Worm (Caenorhabditis elegans) whole organism, young adult: ENCODE data around the gene slc-17.4.

ENCODE experiments used
- B0019.2 ChIP-seq: fragments of 200-800 bp; sonication (Bioruptor generic); conservative IDR thresholded peaks from 2 replicates; pipeline ENCODE4 v1.3.6; 2022; ENCODE audit warnings: missing genetic modification reagents, missing genetic modification characterization, missing compliant biosample characterization
- B0261.1 ChIP-seq: sonication (generic microtip); optimal IDR thresholded peaks from 2 replicates; lab custom pipeline; 2016; ENCODE audit warnings: mild to moderate bottlenecking, missing genetic modification characterization, moderate library complexity, missing compliant biosample characterization
- F10E7.11 ChIP-seq: sonication (generic microtip); optimal IDR thresholded peaks from 2 replicates; lab custom pipeline; 2017; ENCODE audit warnings: mild to moderate bottlenecking, missing genetic modification characterization, moderate library complexity, missing compliant biosample characterization
- F22D6.2 ChIP-seq: sonication (generic microtip); optimal IDR thresholded peaks from 2 replicates; lab custom pipeline; 2016; ENCODE audit warnings: mild to moderate bottlenecking, missing genetic modification characterization, missing compliant biosample characterization
- F33H1.4 ChIP-seq: fragments of 200-800 bp; sonication (Bioruptor generic); IDR thresholded peaks from 2 replicates; pipeline ENCODE4 v1.3.6; 2022; ENCODE audit warnings: missing genetic modification reagents, missing genetic modification characterization, missing compliant biosample characterization
- F37B4.10 ChIP-seq: fragments of 200-800 bp; sonication (Bioruptor generic); IDR thresholded peaks from 2 replicates; pipeline ENCODE4 v1.3.6; 2022; ENCODE audit warnings: missing genetic modification characterization, missing compliant biosample characterization
- T26A5.8 ChIP-seq: sonication (generic microtip); optimal IDR thresholded peaks from 2 replicates; lab custom pipeline; 2016; ENCODE audit warnings: missing genetic modification characterization, missing compliant biosample characterization
- ama-1 ChIP-seq, 3 experiments: fragments of 150-350 bp in 1 of 3; sonication (generic microtip) in 2 of 3; optimal IDR thresholded peaks; 2 replicates each; lab custom pipeline; 2014 to 2018; ENCODE audit warnings: missing biosample characterization in 2 of 3, missing genetic modification characterization in 2 of 3, missing genetic modification reagents in 2 of 3
- atf-7 ChIP-seq: sonication (generic microtip); optimal IDR thresholded peaks from 2 replicates; lab custom pipeline; 2017; ENCODE audit warnings: mild to moderate bottlenecking, missing genetic modification characterization, missing compliant biosample characterization
- attf-5 ChIP-seq: fragments of 200-800 bp; sonication (Bioruptor generic); optimal IDR thresholded peaks from 2 replicates; lab custom pipeline; 2018; ENCODE audit warnings: mild to moderate bottlenecking, missing genetic modification characterization, missing compliant biosample characterization
- bed-2 ChIP-seq: fragments of 200-800 bp; sonication (Bioruptor generic); IDR thresholded peaks from 2 replicates; pipeline ENCODE4 v1.3.6; 2022; ENCODE audit warnings: missing genetic modification reagents, missing genetic modification characterization, missing compliant biosample characterization
- cebp-1 ChIP-seq, 2 experiments: fragments of 200-800 bp in 1 of 2; sonication (Bioruptor generic) in 1 of 2; sonication (generic microtip) in 1 of 2; IDR thresholded peaks in 1 of 2; optimal IDR thresholded peaks in 1 of 2; 2 replicates each; pipeline versions ENCODE4 v1.3.6 to Lab custom; 2017 to 2022; ENCODE audit warnings: missing compliant biosample characterization in 2 of 2, missing genetic modification characterization in 2 of 2, mild to moderate bottlenecking in 1 of 2, missing genetic modification reagents in 1 of 2, moderate library complexity in 1 of 2
- ceh-79 ChIP-seq: sonication (generic microtip); optimal IDR thresholded peaks from 2 replicates; lab custom pipeline; 2017; ENCODE audit warnings: mild to moderate bottlenecking, missing genetic modification characterization, missing compliant biosample characterization
- die-1 ChIP-seq: sonication (generic microtip); optimal IDR thresholded peaks from 2 replicates; lab custom pipeline; 2016; ENCODE audit warnings: missing genotype, mild to moderate bottlenecking, missing genetic modification characterization, missing compliant biosample characterization
- dox-1 ChIP-seq: fragments of 200-800 bp; sonication (Bioruptor generic); IDR thresholded peaks from 2 replicates; pipeline ENCODE4 v1.3.6; 2022; ENCODE audit warnings: missing genetic modification reagents, missing genetic modification characterization, missing compliant biosample characterization
- dpl-1 ChIP-seq: fragments of 150-350 bp; optimal IDR thresholded peaks from 2 replicates; lab custom pipeline; 2014; ENCODE audit warnings: missing biosample characterization, missing genetic modification reagents, missing genetic modification characterization
- efl-1 ChIP-seq: fragments of 150-350 bp; optimal IDR thresholded peaks from 2 replicates; lab custom pipeline; 2014; ENCODE audit warnings: missing biosample characterization, missing genetic modification reagents, missing genetic modification characterization
- egl-18 ChIP-seq: fragments of 200-800 bp; sonication (Bioruptor generic); IDR thresholded peaks from 2 replicates; pipeline ENCODE4 v1.3.6; 2022; ENCODE audit warnings: missing genetic modification reagents, missing genetic modification characterization, missing compliant biosample characterization
- egl-44 ChIP-seq: fragments of 200-800 bp; sonication (Bioruptor generic); IDR thresholded peaks from 2 replicates; pipeline ENCODE4 v1.3.6; 2022; ENCODE audit warnings: missing genetic modification reagents, missing genetic modification characterization, missing compliant biosample characterization
- egrh-3 ChIP-seq: fragments of 200-800 bp; sonication (Bioruptor generic); IDR thresholded peaks from 2 replicates; pipeline ENCODE4 v1.3.6; 2022; ENCODE audit warnings: missing genetic modification reagents, missing genetic modification characterization, missing compliant biosample characterization
- ekl-4 ChIP-seq: fragments of 200-800 bp; sonication (Bioruptor generic); IDR thresholded peaks from 2 replicates; pipeline ENCODE4 v1.3.6; 2022; ENCODE audit warnings: missing genetic modification reagents, missing genetic modification characterization, missing compliant biosample characterization
- him-1 ChIP-seq: sonication (generic microtip); optimal IDR thresholded peaks from 2 replicates; lab custom pipeline; 2016; ENCODE audit warnings: missing genotype, missing genetic modification reagents, missing genetic modification characterization, missing compliant biosample characterization
- hlh-12 ChIP-seq: sonication (generic microtip); optimal IDR thresholded peaks from 2 replicates; lab custom pipeline; 2016; ENCODE audit warnings: missing genetic modification characterization, missing compliant biosample characterization
- hmg-1.2 ChIP-seq: fragments of 200-800 bp; sonication (Bioruptor generic); IDR thresholded peaks from 2 replicates; pipeline ENCODE4 v1.3.6; 2022; ENCODE audit warnings: missing genetic modification reagents, missing genetic modification characterization, missing compliant biosample characterization
- let-607 ChIP-seq, 2 experiments: fragments of 200-800 bp in 1 of 2; sonication (Bioruptor generic) in 1 of 2; sonication (generic microtip) in 1 of 2; optimal IDR thresholded peaks; 2 replicates each; lab custom pipeline; 2016 to 2018; ENCODE audit warnings: mild to moderate bottlenecking in 2 of 2, missing compliant biosample characterization in 2 of 2, missing genetic modification characterization in 2 of 2, moderate library complexity in 2 of 2, missing genotype in 1 of 2
- lin-26 ChIP-seq: fragments of 200-800 bp; sonication (Bioruptor generic); IDR thresholded peaks from 2 replicates; pipeline ENCODE4 v1.3.6; 2022; ENCODE audit warnings: missing genetic modification reagents, missing genetic modification characterization, missing compliant biosample characterization
- lin-40 ChIP-seq: sonication (generic microtip); optimal IDR thresholded peaks from 2 replicates; lab custom pipeline; 2016; ENCODE audit warnings: missing genetic modification characterization, mild to moderate bottlenecking, missing compliant biosample characterization, missing genotype, missing genetic modification reagents
- lin-54 ChIP-seq: fragments of 200-800 bp; sonication (Bioruptor generic); optimal IDR thresholded peaks from 2 replicates; lab custom pipeline; 2018; ENCODE audit warnings: mild to moderate bottlenecking, missing genetic modification characterization, missing compliant biosample characterization
- lir-1 ChIP-seq: fragments of 200-800 bp; sonication (Bioruptor generic); conservative IDR thresholded peaks from 2 replicates; pipeline ENCODE4 v1.3.6; 2022; ENCODE audit warnings: missing genetic modification reagents, missing genetic modification characterization, missing compliant biosample characterization
- lsy-27 ChIP-seq: sonication (generic microtip); optimal IDR thresholded peaks from 2 replicates; lab custom pipeline; 2017; ENCODE audit warnings: missing genetic modification characterization, mild to moderate bottlenecking, missing compliant biosample characterization, antibody characterized with exemption, missing genotype, borderline replicate concordance; ENCODE audit not compliant: insufficient read depth
- madf-10 ChIP-seq: sonication (generic microtip); optimal IDR thresholded peaks from 2 replicates; lab custom pipeline; 2016; ENCODE audit warnings: mild to moderate bottlenecking, missing genetic modification characterization, missing compliant biosample characterization
- madf-3 ChIP-seq: fragments of 200-800 bp; sonication (Bioruptor generic); IDR thresholded peaks from 2 replicates; pipeline ENCODE4 v1.3.6; 2022; ENCODE audit warnings: missing genetic modification reagents, missing genetic modification characterization, missing compliant biosample characterization
- madf-6 ChIP-seq: fragments of 200-800 bp; sonication (Bioruptor generic); IDR thresholded peaks from 2 replicates; pipeline ENCODE4 v1.3.6; 2022; ENCODE audit warnings: missing genetic modification reagents, missing genetic modification characterization, missing compliant biosample characterization
- mel-28 ChIP-seq: sonication (generic microtip); optimal IDR thresholded peaks from 2 replicates; lab custom pipeline; 2016; ENCODE audit warnings: borderline replicate concordance, mild to moderate bottlenecking, missing genetic modification characterization, missing compliant biosample characterization
- nfya-1 ChIP-seq: sonication (generic microtip); optimal IDR thresholded peaks from 2 replicates; lab custom pipeline; 2017; ENCODE audit warnings: antibody characterized with exemption, missing compliant biosample characterization, missing genetic modification characterization, borderline replicate concordance; ENCODE audit not compliant: insufficient read depth
- nhr-120 ChIP-seq: fragments of 200-800 bp; sonication (Bioruptor generic); IDR thresholded peaks from 2 replicates; pipeline ENCODE4 v1.3.6; 2022; ENCODE audit warnings: missing genetic modification characterization, missing compliant biosample characterization
- pha-4 ChIP-seq: fragments of 150-350 bp; sonication (generic microtip); optimal IDR thresholded peaks from 2 replicates; lab custom pipeline; 2014; ENCODE audit warnings: missing biosample characterization, missing genetic modification reagents, missing genetic modification characterization
- sea-2 ChIP-seq: fragments of 200-800 bp; sonication (Bioruptor generic); IDR thresholded peaks from 2 replicates; pipeline ENCODE4 v1.3.6; 2022; ENCODE audit warnings: missing genetic modification characterization, missing compliant biosample characterization
- snpc-1.1 ChIP-seq: sonication (generic microtip); optimal IDR thresholded peaks from 2 replicates; lab custom pipeline; 2017; ENCODE audit warnings: missing genetic modification characterization, mild to moderate bottlenecking, missing compliant biosample characterization, antibody characterized with exemption, moderate library complexity, missing genotype, missing genetic modification reagents; ENCODE audit not compliant: insufficient read depth
- snpc-4 ChIP-seq, 5 experiments: fragments of 150-350 bp in 1 of 5; sonication (generic microtip) in 4 of 5; optimal IDR thresholded peaks; 2 replicates each; lab custom pipeline; 2014 to 2018; ENCODE audit warnings: missing genetic modification characterization in 5 of 5, missing biosample characterization in 3 of 5, antibody characterized with exemption in 2 of 5, mild to moderate bottlenecking in 2 of 5, missing compliant biosample characterization in 2 of 5, missing genotype in 2 of 5, moderate library complexity in 2 of 5, missing genetic modification reagents in 1 of 5
- tbp1 ChIP-seq: fragments of 200-800 bp; sonication (Bioruptor generic); optimal IDR thresholded peaks from 2 replicates; lab custom pipeline; 2018; ENCODE audit warnings: mild to moderate bottlenecking, missing genetic modification characterization, missing compliant biosample characterization
- tlf-1 ChIP-seq: fragments of 200-800 bp; sonication (Bioruptor generic); optimal IDR thresholded peaks from 2 replicates; lab custom pipeline; 2018; ENCODE audit warnings: mild to moderate bottlenecking, missing genetic modification characterization, missing compliant biosample characterization
- ztf-26 ChIP-seq: sonication (generic microtip); optimal IDR thresholded peaks from 2 replicates; lab custom pipeline; 2017; ENCODE audit warnings: missing genetic modification characterization, missing compliant biosample characterization

The slc-17.4 gene

ce11 chrIV:17277459-17278173 is 13.9 kb downstream of the slc-17.4 start (continued):
- TF ChIP-seq bed-2 (GFP tag; lab: Robert Waterston, UW) (no peak), egrh-3 (no peak), dox-1 (GFP tag; lab: Robert Waterston, UW) (no peak), die-1 (no peak), madf-10 (tag; lab: Kevin White, UChicago) (no peak), nfya-1 (tag; lab: Kevin White, UChicago) (no peak), sea-2 (GFP tag; lab: Robert Waterston, UW) (no peak), him-1 (no peak), dpl-1 (GFP tag; lab: Kevin White, UChicago) (no peak), attf-5 (GFP tag; lab: Kevin White, UChicago) (no peak), F33H1.4 (no peak), B0019.2 (GFP tag; lab: Robert Waterston, UW) (no peak), ekl-4 (GFP tag; lab: Robert Waterston, UW) (no peak), snpc-1.1 (tag; lab: Kevin White, UChicago) (no peak)
- TF ChIP-seq, all 124 proteins: peak for 4

- TF ChIP-seq lsy-27 (tag; lab: Kevin White, UChicago) (no peak), madf-6 (GFP tag; lab: Robert Waterston, UW) (0 out of 2 replicates have a peak, but pooled peaks have one; percentile 11), B0261.1 (tag; lab: Kevin White, UChicago) (no peak), pha-4 (tag; lab: Kevin White, UChicago) (no peak), let-607 (tag; optimal IDR thresholded peaks at IDR 0.05; lab: Kevin White, UChicago) (no peak), egl-18 (GFP tag; lab: Robert Waterston, UW) (no peak), ztf-26 (tag; lab: Kevin White, UChicago) (no peak), lin-40 (tag; lab: Kevin White, UChicago) (no peak), lir-1 (no peak), cebp-1 (GFP tag; IDR thresholded peaks at IDR 0.05; lab: Robert Waterston, UW) (no peak), cebp-1 (tag; optimal IDR thresholded peaks at IDR 0.05; lab: Kevin White, UChicago) (peak; percentile 14), F22D6.2 (tag; lab: Kevin White, UChicago) (no peak), F10E7.11 (no peak), madf-3 (GFP tag; lab: Robert Waterston, UW) (0 out of 2 replicates have a peak, but pooled peaks have one; percentile 22), tbp1 (GFP tag; lab: Kevin White, UChicago) (no peak), tlf-1 (GFP tag; lab: Kevin White, UChicago) (no peak), F37B4.10 (GFP tag; lab: Robert Waterston, UW) (no peak), lin-26 (GFP tag; lab: Robert Waterston, UW) (no peak), ekl-4 (GFP tag; lab: Robert Waterston, UW) (0 out of 2 replicates have a peak, but pooled peaks have one; percentile 7), egl-44 (GFP tag; lab: Robert Waterston, UW) (no peak), ama-1 (optimal IDR thresholded peaks at IDR 0.05; lab: Kevin White, UChicago) (no peak), ama-1 (GFP tag; optimal IDR thresholded peaks at IDR 0.05; lab: Kevin White, UChicago) (no peak), ceh-79 (tag; lab: Kevin White, UChicago) (no peak), lin-54 (peak; percentile 39), hlh-12 (tag; lab: Kevin White, UChicago) (no peak), T26A5.8 (tag; lab: Kevin White, UChicago) (no peak), nhr-120 (no peak), hmg-1.2 (GFP tag; lab: Robert Waterston, UW) (no peak), atf-7 (no peak), snpc-4 (GFP tag; optimal IDR thresholded peaks at IDR 0.05; lab: Kevin White, UChicago) (no peak), snpc-4 (tag; optimal IDR thresholded peaks at IDR 0.05; lab: Kevin White, UChicago) (peak in 1 of 4 experiments; percentile 11), efl-1 (GFP tag; lab: Kevin White, UChicago) (no peak), mel-28 (tag; lab: Kevin White, UChicago) (no peak)
Observed at ce11 chrIV:17276705-17277458, 14.7 kb downstream of the slc-17.4 start, which contains the start of gene clec-196. TSS of gene clec-196 (plus strand) at chrIV:17276956.
